Worm (Caenorhabditis elegans) whole organism, L3 larva: Measurements from ENCODE around the gene clec-167.

Source experiments
- R02D3.7 ChIP-seq: fragments of 150-350 bp; optimal IDR thresholded peaks from 2 replicates; lab custom pipeline; 2014; ENCODE audit warnings: missing biosample characterization, missing genetic modification characterization
- ZK546.5 ChIP-seq: sonication (generic microtip); optimal IDR thresholded peaks from 2 replicates; lab custom pipeline; 2017; ENCODE audit warnings: missing biosample characterization, missing genetic modification characterization
- aly-2 ChIP-seq: fragments of 150-350 bp; optimal IDR thresholded peaks from 2 replicates; lab custom pipeline; 2014; ENCODE audit warnings: missing biosample characterization, missing genetic modification characterization
- ama-1 ChIP-seq: fragments of 150-350 bp; optimal IDR thresholded peaks from 2 replicates; lab custom pipeline; 2018
- ceh-16 ChIP-seq: sonication (generic microtip); optimal IDR thresholded peaks from 2 replicates; lab custom pipeline; 2017; ENCODE audit warnings: missing biosample characterization, missing genetic modification characterization
- ceh-28 ChIP-seq: fragments of 150-350 bp; optimal IDR thresholded peaks from 2 replicates; lab custom pipeline; 2014; ENCODE audit warnings: missing biosample characterization, missing genetic modification reagents, missing genetic modification characterization
- ceh-82 ChIP-seq: fragments of 150-350 bp; optimal IDR thresholded peaks from 2 replicates; lab custom pipeline; 2014; ENCODE audit warnings: missing biosample characterization, missing genetic modification characterization
- ceh-9 ChIP-seq: sonication (generic microtip); optimal IDR thresholded peaks from 2 replicates; lab custom pipeline; 2018; ENCODE audit warnings: missing biosample characterization, missing genetic modification characterization
- daf-12 ChIP-seq: fragments of 150-350 bp; optimal IDR thresholded peaks from 2 replicates; lab custom pipeline; 2014; ENCODE audit warnings: missing biosample characterization, missing genetic modification reagents, missing genetic modification characterization
- egl-27 ChIP-seq: sonication (generic microtip); optimal IDR thresholded peaks from 4 replicates; lab custom pipeline; 2017; ENCODE audit warnings: missing biosample characterization, missing genetic modification reagents, missing genetic modification characterization
- egl-5 ChIP-seq: fragments of 150-350 bp; optimal IDR thresholded peaks from 2 replicates; lab custom pipeline; 2017; ENCODE audit warnings: missing biosample characterization, missing genetic modification reagents, missing genetic modification characterization, inconsistent platforms
- elt-1 ChIP-seq: fragments of 150-350 bp; optimal IDR thresholded peaks from 2 replicates; lab custom pipeline; 2014; ENCODE audit warnings: missing biosample characterization, missing genetic modification characterization
- elt-2 ChIP-seq: sonication (generic microtip); optimal IDR thresholded peaks from 2 replicates; lab custom pipeline; 2016; ENCODE audit warnings: missing genetic modification reagents, mild to moderate bottlenecking, missing genetic modification characterization, missing compliant biosample characterization
- elt-3 ChIP-seq, 3 experiments: fragments of 150-350 bp in 1 of 3; sonication (generic microtip) in 2 of 3; optimal IDR thresholded peaks; 2 replicates in 2 of 3; 4 replicates in 1 of 3; lab custom pipeline; 2014 to 2017; ENCODE audit warnings: missing biosample characterization in 3 of 3, missing genetic modification characterization in 3 of 3
- eor-1 ChIP-seq, 2 experiments: fragments of 150-350 bp; optimal IDR thresholded peaks; 2 replicates each; lab custom pipeline; 2014 to 2018; ENCODE audit warnings: missing biosample characterization in 2 of 2, missing genetic modification characterization in 2 of 2
- fkh-10 ChIP-seq: sonication (generic microtip); optimal IDR thresholded peaks from 2 replicates; lab custom pipeline; 2017; ENCODE audit warnings: missing biosample characterization, missing genetic modification reagents, missing genetic modification characterization
- fkh-2 ChIP-seq: fragments of 150-350 bp; optimal IDR thresholded peaks from 2 replicates; lab custom pipeline; 2014; ENCODE audit warnings: missing biosample characterization, missing genetic modification reagents, missing genetic modification characterization
- fos-1 ChIP-seq: fragments of 150-350 bp; optimal IDR thresholded peaks from 2 replicates; lab custom pipeline; 2014; ENCODE audit warnings: missing biosample characterization, missing genetic modification characterization
- hmg-11 ChIP-seq: sonication (generic microtip); optimal IDR thresholded peaks from 2 replicates; lab custom pipeline; 2016; ENCODE audit warnings: missing genetic modification characterization, missing compliant biosample characterization
- jun-1 ChIP-seq: fragments of 150-350 bp; optimal IDR thresholded peaks from 2 replicates; lab custom pipeline; 2014; ENCODE audit warnings: missing biosample characterization, missing genetic modification reagents, missing genetic modification characterization
- lin-15B ChIP-seq: fragments of 150-350 bp; optimal IDR thresholded peaks from 2 replicates; lab custom pipeline; 2014; ENCODE audit warnings: missing biosample characterization, missing genetic modification characterization
- lin-39 ChIP-seq: fragments of 150-350 bp; optimal IDR thresholded peaks from 2 replicates; lab custom pipeline; 2018; ENCODE audit warnings: missing biosample characterization, missing genetic modification reagents, missing genetic modification characterization
- lsy-12 ChIP-seq: sonication (generic microtip); optimal IDR thresholded peaks from 2 replicates; lab custom pipeline; 2016; ENCODE audit warnings: mild to moderate bottlenecking, missing genetic modification characterization, missing compliant biosample characterization
- mdl-1 ChIP-seq: fragments of 150-350 bp; optimal IDR thresholded peaks from 2 replicates; lab custom pipeline; 2014; ENCODE audit warnings: missing biosample characterization, missing genetic modification characterization
- nhr-11 ChIP-seq: fragments of 150-350 bp; optimal IDR thresholded peaks from 2 replicates; lab custom pipeline; 2014; ENCODE audit warnings: missing biosample characterization, missing genetic modification characterization
- nhr-12 ChIP-seq: fragments of 150-350 bp; optimal IDR thresholded peaks from 2 replicates; lab custom pipeline; 2014; ENCODE audit warnings: missing biosample characterization, missing genetic modification characterization
- nhr-23 ChIP-seq: fragments of 150-350 bp; optimal IDR thresholded peaks from 2 replicates; lab custom pipeline; 2014; ENCODE audit warnings: missing biosample characterization, missing genetic modification reagents, missing genetic modification characterization
- nhr-237 ChIP-seq: fragments of 150-350 bp; optimal IDR thresholded peaks from 2 replicates; lab custom pipeline; 2014; ENCODE audit warnings: missing biosample characterization, missing genetic modification characterization
- nhr-28 ChIP-seq: fragments of 150-350 bp; optimal IDR thresholded peaks from 2 replicates; lab custom pipeline; 2014; ENCODE audit warnings: missing biosample characterization, missing genetic modification characterization
- nhr-67 ChIP-seq: fragments of 150-350 bp; optimal IDR thresholded peaks from 2 replicates; lab custom pipeline; 2014; ENCODE audit warnings: missing biosample characterization, missing genetic modification characterization
- nhr-76 ChIP-seq: fragments of 150-350 bp; sonication (generic microtip); optimal IDR thresholded peaks from 5 replicates; lab custom pipeline; 2014; ENCODE audit warnings: missing biosample characterization, missing genetic modification characterization
- nhr-77 ChIP-seq: fragments of 150-350 bp; optimal IDR thresholded peaks from 2 replicates; lab custom pipeline; 2014; ENCODE audit warnings: missing biosample characterization, missing genetic modification characterization
- pha-4 ChIP-seq: fragments of 150-350 bp; optimal IDR thresholded peaks from 2 replicates; lab custom pipeline; 2014; ENCODE audit warnings: missing biosample characterization, missing genetic modification reagents, missing genetic modification characterization
- pqm-1 ChIP-seq: fragments of 150-350 bp; optimal IDR thresholded peaks from 2 replicates; lab custom pipeline; 2017; ENCODE audit warnings: missing biosample characterization, missing genetic modification characterization, inconsistent platforms
- sea-2 ChIP-seq: fragments of 150-350 bp; sonication (generic microtip); optimal IDR thresholded peaks from 4 replicates; lab custom pipeline; 2014; ENCODE audit warnings: missing biosample characterization, missing genetic modification reagents, missing genetic modification characterization
- skn-1 ChIP-seq: fragments of 150-350 bp; optimal IDR thresholded peaks from 2 replicates; lab custom pipeline; 2014; ENCODE audit warnings: missing biosample characterization, missing genetic modification characterization
- snpc-4 ChIP-seq: fragments of 150-350 bp; optimal IDR thresholded peaks from 2 replicates; lab custom pipeline; 2014; ENCODE audit warnings: missing biosample characterization, missing genetic modification characterization
- tbx-2 ChIP-seq: sonication (generic microtip); optimal IDR thresholded peaks from 2 replicates; lab custom pipeline; 2016; ENCODE audit warnings: mild to moderate bottlenecking, missing genetic modification characterization, missing compliant biosample characterization
- unc-39 ChIP-seq: sonication (generic microtip); optimal IDR thresholded peaks from 4 replicates; lab custom pipeline; 2017; ENCODE audit warnings: missing biosample characterization, missing genetic modification characterization
- unc-62 ChIP-seq: fragments of 150-350 bp; sonication (generic microtip); optimal IDR thresholded peaks from 4 replicates; lab custom pipeline; 2014; ENCODE audit warnings: missing biosample characterization, missing genetic modification reagents, missing genetic modification characterization
- zag-1 ChIP-seq: fragments of 150-350 bp; optimal IDR thresholded peaks from 2 replicates; lab custom pipeline; 2014; ENCODE audit warnings: missing biosample characterization, missing genetic modification characterization
- ztf-11 ChIP-seq: fragments of 150-350 bp; optimal IDR thresholded peaks from 2 replicates; lab custom pipeline; 2014; ENCODE audit warnings: missing biosample characterization, missing genetic modification characterization
- ztf-4 ChIP-seq: fragments of 150-350 bp; optimal IDR thresholded peaks from 2 replicates; lab custom pipeline; 2014; ENCODE audit warnings: missing biosample characterization, missing genetic modification characterization

clec-167 gene

ce11 chrIV:1278945-1279344 lies 23.4 kb upstream of the clec-167 start:
- no peak for TF ChIP-seq ceh-16
- TF ChIP-seq ceh-82 (tag; lab: Kevin White, UChicago), result no peak
- TF ChIP-seq daf-12 (tag; lab: Kevin White, UChicago), result no peak
- TF ChIP-seq unc-62 (GFP tag; lab: Kevin White, UChicago), result no peak
- no peak for TF ChIP-seq elt-2
- TF ChIP-seq ztf-4 (tag; lab: Kevin White, UChicago), result no peak
- peak; percentile 78 for TF ChIP-seq egl-5 (tag; lab: Kevin White, UChicago)
- peak; percentile 9 for TF ChIP-seq lin-15B (tag; lab: Kevin White, UChicago)
- TF ChIP-seq eor-1 (tag; optimal IDR thresholded peaks at IDR 0.05; lab: Kevin White, UChicago), result no peak
- no peak for TF ChIP-seq ztf-11 (tag; lab: Kevin White, UChicago)
- no peak for TF ChIP-seq ceh-9 (tag; lab: Kevin White, UChicago)
- no peak for TF ChIP-seq egl-27 (tag; lab: Kevin White, UChicago)
- no peak for TF ChIP-seq nhr-77 (tag; lab: Kevin White, UChicago)
- peak; percentile 85 for TF ChIP-seq lin-39
- no peak for TF ChIP-seq sea-2 (GFP tag; lab: Kevin White, UChicago)
- TF ChIP-seq elt-3 (tag; optimal IDR thresholded peaks at IDR 0.05; lab: Kevin White, UChicago), result no peak
- no peak for TF ChIP-seq nhr-237 (tag; lab: Kevin White, UChicago)
- no peak for TF ChIP-seq nhr-12 (tag; lab: Kevin White, UChicago)
- no peak for TF ChIP-seq fos-1 (tag; lab: Kevin White, UChicago)
- no peak for TF ChIP-seq elt-1 (tag; lab: Kevin White, UChicago)
- TF ChIP-seq jun-1 (tag; lab: Kevin White, UChicago), result no peak
- TF ChIP-seq tbx-2, result no peak
- no peak for TF ChIP-seq aly-2 (tag; lab: Kevin White, UChicago)
- TF ChIP-seq lsy-12 (tag; lab: Kevin White, UChicago), result no peak
- TF ChIP-seq, all 47 proteins: peak for 3

DNA sequence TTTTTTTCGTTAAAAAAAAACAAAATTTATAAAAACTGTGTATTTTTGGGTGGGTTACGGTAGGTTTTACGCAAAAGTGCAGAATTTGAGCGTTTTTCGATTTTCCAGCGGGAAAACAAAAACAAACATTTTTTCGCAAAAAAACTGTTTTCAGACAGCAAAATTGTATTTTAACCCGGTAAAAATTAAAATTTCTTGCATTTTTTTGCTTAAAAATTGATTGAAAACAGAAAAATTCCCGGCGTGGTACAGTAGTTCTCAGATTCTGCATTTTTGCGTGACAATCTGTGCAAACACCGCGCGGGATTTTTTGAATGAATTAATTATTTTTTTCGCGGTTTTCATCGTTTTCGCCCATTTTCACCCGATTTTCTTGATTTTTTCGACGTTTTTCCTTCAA lies 21.5 kb upstream of the clec-167 start:
- TF ChIP-seq nhr-28 (tag; lab: Kevin White, UChicago) (no peak), nhr-237 (tag; lab: Kevin White, UChicago) (no peak), ceh-82 (tag; lab: Kevin White, UChicago) (no peak), pha-4 (tag; lab: Kevin White, UChicago) (no peak), fkh-10 (GFP tag; lab: Kevin White, UChicago) (no peak), zag-1 (tag; lab: Kevin White, UChicago) (no peak), fos-1 (tag; lab: Kevin White, UChicago) (no peak)

DNA sequence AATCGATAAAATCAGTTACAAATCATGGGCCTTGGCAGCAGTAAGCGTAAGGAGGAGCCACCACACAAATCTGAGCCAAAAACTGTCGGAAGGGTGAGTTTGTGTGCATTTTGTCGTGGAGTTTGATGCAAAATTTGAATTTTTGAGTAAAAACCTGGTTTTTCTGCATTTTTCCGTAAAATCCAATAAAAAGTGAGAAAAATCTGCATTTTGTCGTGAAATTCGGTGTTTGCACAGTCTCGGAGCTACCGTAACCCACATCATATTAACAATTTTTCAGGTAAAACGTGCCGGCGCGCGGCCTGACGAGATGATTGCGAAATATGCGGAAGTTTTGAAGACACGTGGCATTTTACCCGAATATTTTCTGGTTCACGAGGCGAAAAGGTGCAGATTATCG lies 20.4 kb upstream of the clec-167 start:
- TF ChIP-seq lin-15B (tag; lab: Kevin White, UChicago) (no peak), lsy-12 (tag; lab: Kevin White, UChicago) (no peak), eor-1 (tag; optimal IDR thresholded peaks at IDR 0.05; lab: Kevin White, UChicago) (no peak), sea-2 (GFP tag; lab: Kevin White, UChicago) (no peak), fkh-10 (GFP tag; lab: Kevin White, UChicago) (no peak), pha-4 (tag; lab: Kevin White, UChicago) (no peak), fos-1 (tag; lab: Kevin White, UChicago) (no peak), daf-12 (tag; lab: Kevin White, UChicago) (no peak), nhr-76 (tag; lab: Kevin White, UChicago) (no peak), mdl-1 (no peak), nhr-67 (tag; lab: Kevin White, UChicago) (no peak), R02D3.7 (tag; lab: Kevin White, UChicago) (no peak), ceh-82 (tag; lab: Kevin White, UChicago) (no peak), ama-1 (no peak), skn-1 (tag; lab: Kevin White, UChicago) (no peak), snpc-4 (tag; lab: Kevin White, UChicago) (no peak), elt-1 (tag; lab: Kevin White, UChicago) (no peak), elt-2 (no peak)

DNA sequence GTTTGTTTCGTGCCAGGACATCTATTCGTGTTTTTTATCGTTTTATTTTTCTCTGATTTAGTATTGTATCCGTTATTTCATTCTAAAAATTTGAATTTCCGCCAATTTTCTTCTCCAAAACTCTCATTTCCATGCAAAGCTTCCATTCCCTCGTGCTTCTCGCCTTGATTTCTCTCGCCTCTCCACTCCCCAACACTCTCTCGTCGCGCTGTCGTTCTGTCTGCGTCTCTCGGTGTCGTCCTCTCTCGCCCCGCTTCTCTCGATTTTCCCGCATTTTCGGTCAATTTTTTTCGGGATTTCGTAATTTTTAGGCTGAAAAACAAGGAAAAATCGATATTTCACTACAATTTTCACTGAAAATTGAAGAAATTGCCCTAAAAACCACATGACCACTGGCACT lies 19.1 kb upstream of the clec-167 start, which contains the start of gene C09E9.1:
Gene C09E9.1 (plus strand): TSS at position 286 of the 400 bp plus-strand sequence.
- no peak for TF ChIP-seq nhr-28 (tag; lab: Kevin White, UChicago)
- no peak for TF ChIP-seq ceh-16
- no peak for TF ChIP-seq pqm-1 (tag; lab: Kevin White, UChicago)
- no peak for TF ChIP-seq ztf-4 (tag; lab: Kevin White, UChicago)
- TF ChIP-seq snpc-4 (tag; lab: Kevin White, UChicago), result peak; percentile 15
- TF ChIP-seq fos-1 (tag; lab: Kevin White, UChicago), result no peak
- TF ChIP-seq elt-1 (tag; lab: Kevin White, UChicago), result no peak
- no peak for TF ChIP-seq sea-2 (GFP tag; lab: Kevin White, UChicago)
- no peak for TF ChIP-seq nhr-12 (tag; lab: Kevin White, UChicago)
- TF ChIP-seq lsy-12 (tag; lab: Kevin White, UChicago), result no peak
- peak; percentile 61 for TF ChIP-seq ceh-28 (tag; lab: Kevin White, UChicago)
- TF ChIP-seq eor-1 (tag; optimal IDR thresholded peaks at IDR 0.05; lab: Kevin White, UChicago), result no peak
- TF ChIP-seq nhr-67 (tag; lab: Kevin White, UChicago), result no peak
- TF ChIP-seq nhr-23 (tag; lab: Kevin White, UChicago), result peak; percentile 6
- peak; percentile 72 for TF ChIP-seq elt-2
- peak; percentile 8 for TF ChIP-seq fkh-10 (GFP tag; lab: Kevin White, UChicago)
- TF ChIP-seq jun-1 (tag; lab: Kevin White, UChicago), result peak; percentile 62
- TF ChIP-seq unc-39 (tag; lab: Kevin White, UChicago), result no peak
- TF ChIP-seq nhr-11 (tag; lab: Kevin White, UChicago), result no peak
- no peak for TF ChIP-seq ztf-11 (tag; lab: Kevin White, UChicago)
- peak; percentile 88 for TF ChIP-seq lin-15B (tag; lab: Kevin White, UChicago)
- TF ChIP-seq egl-5 (tag; lab: Kevin White, UChicago), result no peak
- peak; percentile 80 for TF ChIP-seq hmg-11
- no peak for TF ChIP-seq fkh-2 (tag; lab: Kevin White, UChicago)
- TF ChIP-seq elt-3 (tag; optimal IDR thresholded peaks at IDR 0.05; lab: Kevin White, UChicago), result no peak
- TF ChIP-seq unc-62 (GFP tag; lab: Kevin White, UChicago), result no peak
- TF ChIP-seq ZK546.5 (tag; lab: Kevin White, UChicago), result no peak
- TF ChIP-seq ceh-82 (tag; lab: Kevin White, UChicago), result no peak
- peak; percentile 39 for TF ChIP-seq pha-4 (tag; lab: Kevin White, UChicago)
- no peak for TF ChIP-seq nhr-77 (tag; lab: Kevin White, UChicago)
- peak; percentile 63 for TF ChIP-seq lin-39
